Worm (Caenorhabditis elegans) whole organism, young adult: ENCODE data around the gene R02F11.2.

ENCODE experiments used
- B0019.2 ChIP-seq: fragments of 200-800 bp; sonication (Bioruptor generic); conservative IDR thresholded peaks from 2 replicates; pipeline ENCODE4 v1.3.6; 2022; ENCODE audit warnings: missing genetic modification reagents, missing genetic modification characterization, missing compliant biosample characterization
- B0336.3 ChIP-seq: fragments of 200-800 bp; sonication (Bioruptor generic); IDR thresholded peaks from 2 replicates; pipeline ENCODE4 v1.3.6; 2022; ENCODE audit warnings: missing genetic modification characterization, missing compliant biosample characterization
- C17E4.6 ChIP-seq: fragments of 200-800 bp; sonication (Bioruptor generic); IDR thresholded peaks from 2 replicates; pipeline ENCODE4 v1.3.6; 2022; ENCODE audit warnings: missing genetic modification reagents, missing genetic modification characterization, missing compliant biosample characterization
- F10E7.11 ChIP-seq: sonication (generic microtip); optimal IDR thresholded peaks from 2 replicates; lab custom pipeline; 2017; ENCODE audit warnings: mild to moderate bottlenecking, missing genetic modification characterization, moderate library complexity, missing compliant biosample characterization
- F49E8.2 ChIP-seq: sonication (generic microtip); optimal IDR thresholded peaks from 3 replicates; lab custom pipeline; 2017; ENCODE audit warnings: missing genetic modification characterization, mild to moderate bottlenecking, missing compliant biosample characterization, antibody characterized with exemption, moderate library complexity; ENCODE audit not compliant: insufficient read depth
- F55B11.4 ChIP-seq: sonication (generic microtip); optimal IDR thresholded peaks from 2 replicates; lab custom pipeline; 2016; ENCODE audit warnings: missing compliant biosample characterization, missing genetic modification characterization, borderline replicate concordance; ENCODE audit not compliant: insufficient read depth
- F57C9.4 ChIP-seq: sonication (generic microtip); optimal IDR thresholded peaks from 2 replicates; lab custom pipeline; 2017; ENCODE audit warnings: mild to moderate bottlenecking, missing genetic modification characterization, missing compliant biosample characterization
- T07F8.4 ChIP-seq: sonication (generic microtip); optimal IDR thresholded peaks from 2 replicates; lab custom pipeline; 2016; ENCODE audit warnings: mild to moderate bottlenecking, missing genetic modification characterization, moderate library complexity, missing compliant biosample characterization
- T26A5.8 ChIP-seq: sonication (generic microtip); optimal IDR thresholded peaks from 2 replicates; lab custom pipeline; 2016; ENCODE audit warnings: missing genetic modification characterization, missing compliant biosample characterization
- Y53G8AR.9 ChIP-seq: fragments of 200-800 bp; sonication (Bioruptor generic); conservative IDR thresholded peaks from 2 replicates; pipeline ENCODE4 v1.3.6; 2022; ENCODE audit warnings: missing genetic modification reagents, missing genetic modification characterization, missing compliant biosample characterization
- Y95B8A.8 ChIP-seq: fragments of 200-800 bp; sonication (Bioruptor generic); IDR thresholded peaks from 2 replicates; pipeline ENCODE4 v1.3.6; 2022; ENCODE audit warnings: missing genetic modification reagents, missing genetic modification characterization, missing compliant biosample characterization
- attf-3 ChIP-seq: fragments of 200-800 bp; sonication (Bioruptor generic); conservative IDR thresholded peaks from 2 replicates; pipeline ENCODE4 v1.3.6; 2022; ENCODE audit warnings: missing genetic modification reagents, missing genetic modification characterization, missing compliant biosample characterization
- attf-5 ChIP-seq: fragments of 200-800 bp; sonication (Bioruptor generic); optimal IDR thresholded peaks from 2 replicates; lab custom pipeline; 2018; ENCODE audit warnings: mild to moderate bottlenecking, missing genetic modification characterization, missing compliant biosample characterization
- bed-2 ChIP-seq: fragments of 200-800 bp; sonication (Bioruptor generic); IDR thresholded peaks from 2 replicates; pipeline ENCODE4 v1.3.6; 2022; ENCODE audit warnings: missing genetic modification reagents, missing genetic modification characterization, missing compliant biosample characterization
- cebp-2 ChIP-seq: fragments of 200-800 bp; sonication (Bioruptor generic); IDR thresholded peaks from 2 replicates; pipeline ENCODE4 v1.3.6; 2022; ENCODE audit warnings: missing genetic modification characterization, missing compliant biosample characterization
- ceh-40 ChIP-seq: fragments of 200-800 bp; sonication (Bioruptor generic); IDR thresholded peaks from 2 replicates; pipeline ENCODE4 v1.3.6; 2022; ENCODE audit warnings: missing genetic modification characterization, missing compliant biosample characterization
- dox-1 ChIP-seq: fragments of 200-800 bp; sonication (Bioruptor generic); IDR thresholded peaks from 2 replicates; pipeline ENCODE4 v1.3.6; 2022; ENCODE audit warnings: missing genetic modification reagents, missing genetic modification characterization, missing compliant biosample characterization
- dpff-1 ChIP-seq: sonication (generic microtip); optimal IDR thresholded peaks from 2 replicates; lab custom pipeline; 2017; ENCODE audit warnings: mild to moderate bottlenecking, missing genetic modification characterization, missing compliant biosample characterization
- efl-1 ChIP-seq: fragments of 150-350 bp; optimal IDR thresholded peaks from 2 replicates; lab custom pipeline; 2014; ENCODE audit warnings: missing biosample characterization, missing genetic modification reagents, missing genetic modification characterization
- egl-18 ChIP-seq: fragments of 200-800 bp; sonication (Bioruptor generic); IDR thresholded peaks from 2 replicates; pipeline ENCODE4 v1.3.6; 2022; ENCODE audit warnings: missing genetic modification reagents, missing genetic modification characterization, missing compliant biosample characterization
- egrh-3 ChIP-seq: fragments of 200-800 bp; sonication (Bioruptor generic); IDR thresholded peaks from 2 replicates; pipeline ENCODE4 v1.3.6; 2022; ENCODE audit warnings: missing genetic modification reagents, missing genetic modification characterization, missing compliant biosample characterization
- ekl-4 ChIP-seq: fragments of 200-800 bp; sonication (Bioruptor generic); IDR thresholded peaks from 2 replicates; pipeline ENCODE4 v1.3.6; 2022; ENCODE audit warnings: missing genetic modification reagents, missing genetic modification characterization, missing compliant biosample characterization
- ets-4 ChIP-seq: fragments of 200-800 bp; sonication (Bioruptor generic); optimal IDR thresholded peaks from 2 replicates; lab custom pipeline; 2018; ENCODE audit warnings: mild to moderate bottlenecking, missing genetic modification characterization, missing compliant biosample characterization
- hlh-12 ChIP-seq: sonication (generic microtip); optimal IDR thresholded peaks from 2 replicates; lab custom pipeline; 2016; ENCODE audit warnings: missing genetic modification characterization, missing compliant biosample characterization
- hlh-26 ChIP-seq: fragments of 200-800 bp; sonication (Bioruptor generic); conservative IDR thresholded peaks from 2 replicates; pipeline ENCODE4 v1.3.6; 2022; ENCODE audit warnings: missing genetic modification reagents, missing genetic modification characterization, missing compliant biosample characterization
- hmg-20 ChIP-seq: fragments of 200-800 bp; sonication (Bioruptor generic); IDR thresholded peaks from 2 replicates; pipeline ENCODE4 v1.3.6; 2022; ENCODE audit warnings: missing genetic modification reagents, missing genetic modification characterization, missing compliant biosample characterization
- hrde-1 ChIP-seq: sonication (generic microtip); optimal IDR thresholded peaks from 2 replicates; lab custom pipeline; 2016; ENCODE audit warnings: missing genetic modification characterization, mild to moderate bottlenecking, missing compliant biosample characterization, moderate library complexity, missing genotype, missing genetic modification reagents, borderline replicate concordance
- hsf-1 ChIP-seq: fragments of 200-800 bp; sonication (Bioruptor generic); IDR thresholded peaks from 2 replicates; pipeline ENCODE4 v1.3.6; 2022; ENCODE audit warnings: missing genetic modification reagents, missing genetic modification characterization, missing compliant biosample characterization
- let-607 ChIP-seq, 2 experiments: fragments of 200-800 bp in 1 of 2; sonication (Bioruptor generic) in 1 of 2; sonication (generic microtip) in 1 of 2; optimal IDR thresholded peaks; 2 replicates each; lab custom pipeline; 2016 to 2018; ENCODE audit warnings: mild to moderate bottlenecking in 2 of 2, missing compliant biosample characterization in 2 of 2, missing genetic modification characterization in 2 of 2, moderate library complexity in 2 of 2, missing genotype in 1 of 2
- lin-54 ChIP-seq: fragments of 200-800 bp; sonication (Bioruptor generic); optimal IDR thresholded peaks from 2 replicates; lab custom pipeline; 2018; ENCODE audit warnings: mild to moderate bottlenecking, missing genetic modification characterization, missing compliant biosample characterization
- lir-1 ChIP-seq: fragments of 200-800 bp; sonication (Bioruptor generic); conservative IDR thresholded peaks from 2 replicates; pipeline ENCODE4 v1.3.6; 2022; ENCODE audit warnings: missing genetic modification reagents, missing genetic modification characterization, missing compliant biosample characterization
- madf-3 ChIP-seq: fragments of 200-800 bp; sonication (Bioruptor generic); IDR thresholded peaks from 2 replicates; pipeline ENCODE4 v1.3.6; 2022; ENCODE audit warnings: missing genetic modification reagents, missing genetic modification characterization, missing compliant biosample characterization
- madf-8 ChIP-seq: fragments of 200-800 bp; sonication (Bioruptor generic); conservative IDR thresholded peaks from 2 replicates; pipeline ENCODE4 v1.3.6; 2022; ENCODE audit warnings: missing genetic modification reagents, missing genetic modification characterization, missing compliant biosample characterization
- mcd-1 ChIP-seq: fragments of 200-800 bp; sonication (Bioruptor generic); IDR thresholded peaks from 2 replicates; pipeline ENCODE4 v1.3.6; 2022; ENCODE audit warnings: missing genetic modification reagents, missing genetic modification characterization, missing compliant biosample characterization
- mel-28 ChIP-seq: sonication (generic microtip); optimal IDR thresholded peaks from 2 replicates; lab custom pipeline; 2016; ENCODE audit warnings: borderline replicate concordance, mild to moderate bottlenecking, missing genetic modification characterization, missing compliant biosample characterization
- mes-4 ChIP-seq: sonication (generic microtip); optimal IDR thresholded peaks from 2 replicates; lab custom pipeline; 2016; ENCODE audit warnings: missing genotype, missing genetic modification characterization, missing compliant biosample characterization
- nfya-1 ChIP-seq: sonication (generic microtip); optimal IDR thresholded peaks from 2 replicates; lab custom pipeline; 2017; ENCODE audit warnings: antibody characterized with exemption, missing compliant biosample characterization, missing genetic modification characterization, borderline replicate concordance; ENCODE audit not compliant: insufficient read depth
- nhr-179 ChIP-seq: sonication (generic microtip); optimal IDR thresholded peaks from 2 replicates; lab custom pipeline; 2016; ENCODE audit warnings: mild to moderate bottlenecking, missing genetic modification characterization, missing compliant biosample characterization
- nhr-90 ChIP-seq: sonication (generic microtip); optimal IDR thresholded peaks from 2 replicates; lab custom pipeline; 2016; ENCODE audit warnings: missing genotype, mild to moderate bottlenecking, missing genetic modification characterization, missing compliant biosample characterization
- rcor-1 ChIP-seq: fragments of 200-800 bp; sonication (Bioruptor generic); IDR thresholded peaks from 2 replicates; pipeline ENCODE4 v1.3.6; 2022; ENCODE audit warnings: missing genetic modification reagents, missing genetic modification characterization, missing compliant biosample characterization
- snpc-4 ChIP-seq, 5 experiments: fragments of 150-350 bp in 1 of 5; sonication (generic microtip) in 4 of 5; optimal IDR thresholded peaks; 2 replicates each; lab custom pipeline; 2014 to 2018; ENCODE audit warnings: missing genetic modification characterization in 5 of 5, missing biosample characterization in 3 of 5, antibody characterized with exemption in 2 of 5, mild to moderate bottlenecking in 2 of 5, missing compliant biosample characterization in 2 of 5, missing genotype in 2 of 5, moderate library complexity in 2 of 5, missing genetic modification reagents in 1 of 5
- sptf-2 ChIP-seq: fragments of 200-800 bp; sonication (Bioruptor generic); optimal IDR thresholded peaks from 2 replicates; lab custom pipeline; 2018; ENCODE audit warnings: mild to moderate bottlenecking, missing genetic modification characterization, missing compliant biosample characterization
- tlf-1 ChIP-seq: fragments of 200-800 bp; sonication (Bioruptor generic); optimal IDR thresholded peaks from 2 replicates; lab custom pipeline; 2018; ENCODE audit warnings: mild to moderate bottlenecking, missing genetic modification characterization, missing compliant biosample characterization
- xnd-1 ChIP-seq: sonication (generic microtip); optimal IDR thresholded peaks from 2 replicates; lab custom pipeline; 2016; ENCODE audit warnings: missing genotype, missing genetic modification reagents, missing genetic modification characterization, missing compliant biosample characterization
- ztf-18 ChIP-seq: sonication (generic microtip); optimal IDR thresholded peaks from 2 replicates; lab custom pipeline; 2016; ENCODE audit warnings: missing genotype, mild to moderate bottlenecking, missing genetic modification characterization, missing compliant biosample characterization
- ztf-26 ChIP-seq: sonication (generic microtip); optimal IDR thresholded peaks from 2 replicates; lab custom pipeline; 2017; ENCODE audit warnings: missing genetic modification characterization, missing compliant biosample characterization
- ztf-6 ChIP-seq: fragments of 200-800 bp; sonication (Bioruptor generic); IDR thresholded peaks from 2 replicates; pipeline ENCODE4 v1.3.6; 2022; ENCODE audit warnings: missing genetic modification reagents, missing genetic modification characterization, missing compliant biosample characterization

R02F11.2 gene

ce11 chrV:4826710-4827380, 32.4 kb downstream of the R02F11.2 start, which contains the start of the genes hsp-6 and C37H5.5 (continued):
- no peak for TF ChIP-seq F10E7.11 (tag; lab: Kevin White, UChicago)
- TF ChIP-seq dox-1: peak; percentile 84
- TF ChIP-seq mes-4 (tag; lab: Kevin White, UChicago): no peak
- no peak for TF ChIP-seq hlh-26 (GFP tag; lab: Robert Waterston, UW)
- no peak for TF ChIP-seq hlh-12 (tag; lab: Kevin White, UChicago)
- TF ChIP-seq hrde-1: no peak
- TF ChIP-seq let-607 (tag; optimal IDR thresholded peaks at IDR 0.05; lab: Kevin White, UChicago): peak in 1 of 2 experiments; percentile 32
- 0 out of 2 replicates have a peak, but pooled peaks have one; percentile 63 for TF ChIP-seq C17E4.6 (GFP tag; lab: Robert Waterston, UW)
- TF ChIP-seq hmg-20: no peak
- TF ChIP-seq efl-1 (GFP tag; lab: Kevin White, UChicago): peak; percentile 45
- TF ChIP-seq nhr-90 (tag; lab: Kevin White, UChicago): no peak
- peak; percentile 69 for TF ChIP-seq F49E8.2 (tag; lab: Kevin White, UChicago)
- peak; percentile 91 for TF ChIP-seq hsf-1
- TF ChIP-seq ceh-40 (GFP tag; lab: Robert Waterston, UW): no peak
- TF ChIP-seq F55B11.4 (tag; lab: Kevin White, UChicago): no peak
- TF ChIP-seq lin-54 (GFP tag; lab: Kevin White, UChicago): peak; percentile 80
- TF ChIP-seq cebp-2 (GFP tag; lab: Robert Waterston, UW): no peak
- TF ChIP-seq bed-2 (GFP tag; lab: Robert Waterston, UW): no peak
- TF ChIP-seq attf-5: peak; percentile 75
- no peak for TF ChIP-seq egl-18
- peak; percentile 78 for TF ChIP-seq rcor-1 (GFP tag; lab: Robert Waterston, UW)
- no peak for TF ChIP-seq dpff-1 (tag; lab: Kevin White, UChicago)
- peak; percentile 78 for TF ChIP-seq lir-1
- TF ChIP-seq mel-28 (tag; lab: Kevin White, UChicago): no peak
- TF ChIP-seq ztf-18 (tag; lab: Kevin White, UChicago): peak; percentile 47
- TF ChIP-seq nhr-179 (tag; lab: Kevin White, UChicago): no peak
- peak; percentile 77 for TF ChIP-seq mcd-1 (GFP tag; lab: Robert Waterston, UW)
- TF ChIP-seq attf-3 (GFP tag; lab: Robert Waterston, UW): no peak
- TF ChIP-seq sptf-2: no peak
- TF ChIP-seq ztf-26: peak; percentile 38
- no peak for TF ChIP-seq ets-4 (GFP tag; lab: Kevin White, UChicago)
- TF ChIP-seq ztf-6 (GFP tag; lab: Robert Waterston, UW): 0 out of 2 replicates have a peak, but pooled peaks have one; percentile 30
- peak; percentile 89 for TF ChIP-seq tlf-1 (GFP tag; lab: Kevin White, UChicago)
- no peak for TF ChIP-seq B0019.2 (GFP tag; lab: Robert Waterston, UW)
- TF ChIP-seq T26A5.8: no peak
- peak; percentile 82 for TF ChIP-seq Y53G8AR.9 (GFP tag; lab: Robert Waterston, UW)
- peak; percentile 17 for TF ChIP-seq snpc-4 (GFP tag; optimal IDR thresholded peaks at IDR 0.05; lab: Kevin White, UChicago)
- peak; percentile 50 to 70 (median 61) for TF ChIP-seq snpc-4 (tag; optimal IDR thresholded peaks at IDR 0.05; lab: Kevin White, UChicago)
- no peak for TF ChIP-seq madf-3 (GFP tag; lab: Robert Waterston, UW)
- TF ChIP-seq xnd-1 (tag; lab: Kevin White, UChicago): peak; percentile 52
- no peak for TF ChIP-seq T07F8.4 (tag; lab: Kevin White, UChicago)
- TF ChIP-seq egrh-3: peak; percentile 26; the same call in 1 of the 2 replicates
- no peak for TF ChIP-seq Y95B8A.8
- TF ChIP-seq madf-8 (GFP tag; lab: Robert Waterston, UW): peak; percentile 75
- TF ChIP-seq B0336.3 (GFP tag; lab: Robert Waterston, UW): peak; percentile 79
- 0 out of 2 replicates have a peak, but pooled peaks have one; percentile 42 for TF ChIP-seq ekl-4 (GFP tag; lab: Robert Waterston, UW)
- TF ChIP-seq nfya-1 (tag; lab: Kevin White, UChicago): no peak
- TF ChIP-seq F57C9.4 (tag; lab: Kevin White, UChicago): no peak
